Worm (Caenorhabditis elegans): ENCODE data around the gene tlp-1.
A peak's percentile ranks its signal among the peaks of the same experiment; 100 is the strongest.

tlp-1 gene

ce11 chrIV:13702681-13703080 is 1.2 kb downstream of the tlp-1 start:
- TF ChIP-seq him-1 (tag; optimal IDR thresholded peaks at IDR 0.05), result no peak

ce11 chrIV:13701472-13701871 is 2.4 kb downstream of the tlp-1 start:
- TF ChIP-seq dao-5 (tag; optimal IDR thresholded peaks at IDR 0.05), result no peak
- TF ChIP-seq W03F9.2 (tag; optimal IDR thresholded peaks at IDR 0.05), result no peak
- TF ChIP-seq him-1 (tag; optimal IDR thresholded peaks at IDR 0.05), result no peak

- TF ChIP-seq W03F9.2 (tag; optimal IDR thresholded peaks at IDR 0.05) (no peak), him-1 (tag; optimal IDR thresholded peaks at IDR 0.05) (no peak), dao-5 (tag; optimal IDR thresholded peaks at IDR 0.05) (no peak)
Measured at ce11 chrIV:13700847-13701246, 3.0 kb downstream of the tlp-1 start.

- TF ChIP-seq him-1 (tag; optimal IDR thresholded peaks at IDR 0.05), result no peak
- TF ChIP-seq dao-5 (tag; optimal IDR thresholded peaks at IDR 0.05), result no peak
- no peak for TF ChIP-seq W03F9.2 (tag; optimal IDR thresholded peaks at IDR 0.05)
Measured at ce11 chrIV:13699384-13699788, 4.5 kb downstream of the tlp-1 start.

ce11 chrIV:13698603-13699002 is 5.3 kb downstream of the tlp-1 start, which contains the start of gene T23G4.127:
Gene T23G4.127 (minus strand): TSS chrIV:13698703.
- TF ChIP-seq him-1 (tag; optimal IDR thresholded peaks at IDR 0.05) (no peak), dao-5 (tag; optimal IDR thresholded peaks at IDR 0.05) (no peak), W03F9.2 (tag; optimal IDR thresholded peaks at IDR 0.05) (no peak)

- TF ChIP-seq W03F9.2 (tag; optimal IDR thresholded peaks at IDR 0.05) (no peak), dao-5 (tag; optimal IDR thresholded peaks at IDR 0.05) (no peak), him-1 (tag; optimal IDR thresholded peaks at IDR 0.05) (no peak)
Measured at ce11 chrIV:13696900-13697299, 7.0 kb downstream of the tlp-1 start.

- TF ChIP-seq W03F9.2 (tag; optimal IDR thresholded peaks at IDR 0.05), result no peak
- TF ChIP-seq dao-5 (tag; optimal IDR thresholded peaks at IDR 0.05), result no peak
- TF ChIP-seq him-1 (tag; optimal IDR thresholded peaks at IDR 0.05), result no peak
Measured at ce11 chrIV:13695720-13696364, 8.0 kb downstream of the tlp-1 start.

- TF ChIP-seq dao-5 (tag; optimal IDR thresholded peaks at IDR 0.05), result no peak
- no peak for TF ChIP-seq W03F9.2 (tag; optimal IDR thresholded peaks at IDR 0.05)
- no peak for TF ChIP-seq him-1 (tag; optimal IDR thresholded peaks at IDR 0.05)
Measured at ce11 chrIV:13695302-13695701, 8.6 kb downstream of the tlp-1 start.

ce11 chrIV:13694600-13694999 is 9.3 kb downstream of the tlp-1 start:
- TF ChIP-seq W03F9.2 (tag; optimal IDR thresholded peaks at IDR 0.05) (no peak), him-1 (tag; optimal IDR thresholded peaks at IDR 0.05) (no peak), dao-5 (tag; optimal IDR thresholded peaks at IDR 0.05) (no peak)

- no peak for TF ChIP-seq dao-5 (tag; optimal IDR thresholded peaks at IDR 0.05)
- TF ChIP-seq W03F9.2 (tag; optimal IDR thresholded peaks at IDR 0.05), result no peak
- TF ChIP-seq him-1 (tag; optimal IDR thresholded peaks at IDR 0.05), result no peak
Measured at ce11 chrIV:13693976-13694375, 9.9 kb downstream of the tlp-1 start.

ce11 chrIV:13692522-13692921 is 11.4 kb downstream of the tlp-1 start:
- TF ChIP-seq W03F9.2 (tag; optimal IDR thresholded peaks at IDR 0.05), result no peak
- TF ChIP-seq dao-5 (tag; optimal IDR thresholded peaks at IDR 0.05), result no peak
- no peak for TF ChIP-seq him-1 (tag; optimal IDR thresholded peaks at IDR 0.05)

ce11 chrIV:13689302-13689880 is 14.5 kb downstream of the tlp-1 start, which contains the start of gene T23G4.2:
Gene T23G4.2 (minus strand): TSS chrIV:13689556.
- TF ChIP-seq him-1 (tag; optimal IDR thresholded peaks at IDR 0.05) (peak; percentile 14), dao-5 (tag; optimal IDR thresholded peaks at IDR 0.05) (no peak)

- TF ChIP-seq him-1 (tag; optimal IDR thresholded peaks at IDR 0.05) (no peak), dao-5 (tag; optimal IDR thresholded peaks at IDR 0.05) (no peak), W03F9.2 (tag; optimal IDR thresholded peaks at IDR 0.05) (no peak)
Measured at ce11 chrIV:13687631-13688030, 16.3 kb downstream of the tlp-1 start.

ce11 chrIV:13686965-13687425 is 16.9 kb downstream of the tlp-1 start, which contains the start of gene nyn-1:
Gene nyn-1 (minus strand): TSS chrIV:13687015.
- TF ChIP-seq him-1 (tag; optimal IDR thresholded peaks at IDR 0.05), result no peak
- no peak for TF ChIP-seq dao-5 (tag; optimal IDR thresholded peaks at IDR 0.05)
- TF ChIP-seq W03F9.2 (tag; optimal IDR thresholded peaks at IDR 0.05), result no peak

- no peak for TF ChIP-seq him-1 (tag; optimal IDR thresholded peaks at IDR 0.05)
- TF ChIP-seq W03F9.2 (tag; optimal IDR thresholded peaks at IDR 0.05), result no peak
- no peak for TF ChIP-seq dao-5 (tag; optimal IDR thresholded peaks at IDR 0.05)
Measured at ce11 chrIV:13684827-13685226, 19.1 kb downstream of the tlp-1 start.
